Worm (Caenorhabditis elegans) whole organism, L1 larva: ENCODE measurements around the gene irld-42.

Experiments used
- C34B4.2 ChIP-seq: sonication (generic microtip); optimal IDR thresholded peaks from 2 replicates; lab custom pipeline; 2017; ENCODE audit warnings: mild to moderate bottlenecking, missing genetic modification characterization, missing compliant biosample characterization
- aly-2 ChIP-seq: fragments of 150-350 bp; optimal IDR thresholded peaks from 2 replicates; lab custom pipeline; 2014; ENCODE audit warnings: missing biosample characterization, missing genetic modification characterization
- ama-1 ChIP-seq: fragments of 150-350 bp; optimal IDR thresholded peaks from 2 replicates; lab custom pipeline; 2014
- blmp-1 ChIP-seq: fragments of 150-350 bp; optimal IDR thresholded peaks from 2 replicates; lab custom pipeline; 2014; ENCODE audit warnings: missing biosample characterization, missing genetic modification characterization
- ceh-63 ChIP-seq: fragments of 200-800 bp; sonication (Bioruptor generic); optimal IDR thresholded peaks from 2 replicates; lab custom pipeline; 2018; ENCODE audit warnings: mild to moderate bottlenecking, missing genetic modification characterization, missing compliant biosample characterization
- ceh-82 ChIP-seq, 3 experiments: fragments of 150-350 bp in 1 of 3; sonication (generic microtip) in 2 of 3; optimal IDR thresholded peaks; 2 replicates each; lab custom pipeline; 2014 to 2017; ENCODE audit warnings: missing biosample characterization in 3 of 3, missing genetic modification characterization in 3 of 3
- ceh-88 ChIP-seq: fragments of 200-800 bp; sonication (Bioruptor generic); IDR thresholded peaks from 2 replicates; pipeline ENCODE4 v1.3.6; 2022; ENCODE audit warnings: missing genetic modification characterization, missing compliant biosample characterization
- ces-1 ChIP-seq: fragments of 150-350 bp; optimal IDR thresholded peaks from 2 replicates; lab custom pipeline; 2014; ENCODE audit warnings: missing biosample characterization, missing genetic modification reagents, missing genetic modification characterization
- dpl-1 ChIP-seq, 3 experiments: fragments of 150-350 bp in 2 of 3; sonication (generic microtip) in 1 of 3; optimal IDR thresholded peaks; 2 replicates each; lab custom pipeline; 2014 to 2017; ENCODE audit warnings: missing biosample characterization in 3 of 3, missing genetic modification characterization in 3 of 3, missing genetic modification reagents in 3 of 3
- efl-1 ChIP-seq, 4 experiments: fragments of 150-350 bp; optimal IDR thresholded peaks in 3 of 4; peaks in 1 of 4; 1 replicate in 1 of 4; 2 replicates in 3 of 4; lab custom pipeline; 2014; ENCODE audit warnings: missing biosample characterization in 2 of 4, missing genetic modification characterization in 2 of 4, missing genetic modification reagents in 2 of 4
- egl-13 ChIP-seq: sonication (generic microtip); optimal IDR thresholded peaks from 2 replicates; lab custom pipeline; 2016; ENCODE audit warnings: missing genotype, missing genetic modification reagents, missing genetic modification characterization, missing compliant biosample characterization
- elt-3 ChIP-seq, 6 experiments: fragments of 150-350 bp in 1 of 6; sonication (generic microtip); optimal IDR thresholded peaks; 2 replicates each; lab custom pipeline; 2017 to 2018; ENCODE audit warnings: missing biosample characterization in 6 of 6, missing genetic modification characterization in 6 of 6, inconsistent platforms in 1 of 6
- ets-5 ChIP-seq: fragments of 200-800 bp; sonication (Bioruptor generic); IDR thresholded peaks from 2 replicates; pipeline ENCODE4 v1.3.6; 2022; ENCODE audit warnings: missing genetic modification characterization, missing compliant biosample characterization
- fkh-10 ChIP-seq: sonication (generic microtip); optimal IDR thresholded peaks from 2 replicates; lab custom pipeline; 2017; ENCODE audit warnings: missing biosample characterization, missing genetic modification reagents, missing genetic modification characterization
- fkh-8 ChIP-seq: sonication (generic microtip); optimal IDR thresholded peaks from 2 replicates; lab custom pipeline; 2016; ENCODE audit warnings: mild to moderate bottlenecking, missing genetic modification characterization, missing compliant biosample characterization
- hlh-4 ChIP-seq: sonication (generic microtip); optimal IDR thresholded peaks from 2 replicates; lab custom pipeline; 2016; ENCODE audit warnings: mild to moderate bottlenecking, missing genetic modification characterization, missing compliant biosample characterization
- lin-13 ChIP-seq: fragments of 150-350 bp; optimal IDR thresholded peaks from 2 replicates; lab custom pipeline; 2014; ENCODE audit warnings: missing biosample characterization, missing genetic modification reagents, missing genetic modification characterization
- lin-39 ChIP-seq: fragments of 150-350 bp; optimal IDR thresholded peaks from 2 replicates; lab custom pipeline; 2014; ENCODE audit warnings: missing biosample characterization, missing genetic modification reagents, missing genetic modification characterization
- nhr-20 ChIP-seq: sonication (generic microtip); optimal IDR thresholded peaks from 2 replicates; lab custom pipeline; 2016; ENCODE audit warnings: mild to moderate bottlenecking, missing genetic modification characterization, missing compliant biosample characterization
- nhr-237 ChIP-seq: fragments of 150-350 bp; optimal IDR thresholded peaks from 2 replicates; lab custom pipeline; 2014; ENCODE audit warnings: missing biosample characterization, missing genetic modification characterization
- nhr-47 ChIP-seq: sonication (generic microtip); optimal IDR thresholded peaks from 2 replicates; lab custom pipeline; 2016; ENCODE audit warnings: mild to moderate bottlenecking, missing genetic modification characterization, moderate library complexity, missing compliant biosample characterization
- nhr-71 ChIP-seq: sonication (generic microtip); optimal IDR thresholded peaks from 2 replicates; lab custom pipeline; 2016; ENCODE audit warnings: mild to moderate bottlenecking, missing genetic modification characterization, moderate library complexity, missing compliant biosample characterization
- nhr-76 ChIP-seq: sonication (generic microtip); optimal IDR thresholded peaks from 2 replicates; lab custom pipeline; 2017; ENCODE audit warnings: missing biosample characterization, missing genetic modification characterization
- nhr-90 ChIP-seq: sonication (generic microtip); optimal IDR thresholded peaks from 2 replicates; lab custom pipeline; 2016; ENCODE audit warnings: mild to moderate bottlenecking, missing genetic modification characterization, missing compliant biosample characterization; ENCODE audit not compliant: poor library complexity
- pqm-1 ChIP-seq: sonication (generic microtip); optimal IDR thresholded peaks from 3 replicates; lab custom pipeline; 2017; ENCODE audit warnings: missing biosample characterization, missing genetic modification characterization
- snu-23 ChIP-seq: sonication (generic microtip); optimal IDR thresholded peaks from 2 replicates; lab custom pipeline; 2016; ENCODE audit warnings: missing genetic modification characterization, missing compliant biosample characterization
- sox-4 ChIP-seq: sonication (generic microtip); optimal IDR thresholded peaks from 2 replicates; lab custom pipeline; 2016; ENCODE audit warnings: missing genetic modification characterization, missing compliant biosample characterization
- sup-37 ChIP-seq: fragments of 200-800 bp; sonication (Bioruptor generic); optimal IDR thresholded peaks from 2 replicates; lab custom pipeline; 2018; ENCODE audit warnings: mild to moderate bottlenecking, missing genetic modification characterization, missing compliant biosample characterization
- swsn-7 ChIP-seq: sonication (generic microtip); optimal IDR thresholded peaks from 2 replicates; lab custom pipeline; 2016; ENCODE audit warnings: missing genetic modification characterization, missing compliant biosample characterization
- tbx-2 ChIP-seq: sonication (generic microtip); optimal IDR thresholded peaks from 2 replicates; lab custom pipeline; 2016; ENCODE audit warnings: missing genetic modification characterization, missing compliant biosample characterization
- unc-130 ChIP-seq: fragments of 150-350 bp; optimal IDR thresholded peaks from 2 replicates; lab custom pipeline; 2017; ENCODE audit warnings: missing biosample characterization, missing genetic modification characterization, inconsistent platforms
- vab-15 ChIP-seq: sonication (generic microtip); optimal IDR thresholded peaks from 2 replicates; lab custom pipeline; 2017; ENCODE audit warnings: missing genotype, mild to moderate bottlenecking, missing genetic modification characterization, missing compliant biosample characterization
- xbp-1 ChIP-seq: sonication (generic microtip); optimal IDR thresholded peaks from 2 replicates; lab custom pipeline; 2016; ENCODE audit warnings: missing genetic modification characterization, missing compliant biosample characterization
- zag-1 ChIP-seq: fragments of 150-350 bp; optimal IDR thresholded peaks from 2 replicates; lab custom pipeline; 2014; ENCODE audit warnings: missing biosample characterization, missing genetic modification characterization

Gene irld-42

DNA sequence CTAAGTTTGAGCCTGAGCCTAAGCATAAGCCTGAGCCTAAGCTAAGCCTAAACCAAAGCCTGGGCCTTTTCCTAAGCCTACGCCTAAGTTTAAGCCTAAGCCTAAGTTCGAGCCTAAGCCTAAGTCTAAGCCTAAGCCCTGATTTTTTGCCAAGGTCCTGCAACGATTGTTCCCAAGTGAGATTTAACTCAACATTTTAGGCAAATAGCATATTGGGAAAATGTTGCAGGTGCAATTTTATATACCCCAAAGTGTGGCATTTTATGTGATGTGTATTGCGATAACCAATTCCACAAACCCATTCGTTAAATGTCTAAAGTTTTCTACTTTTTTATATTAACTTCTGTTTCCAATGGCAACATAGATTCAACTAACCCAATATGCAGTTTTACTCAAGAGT is 6.0 kb upstream of the irld-42 start, which contains the start of gene irld-40:
TSS of gene irld-40 (plus strand) at position 301 of the 400 bp plus-strand sequence.
- TF ChIP-seq swsn-7 (tag; lab: Kevin White, UChicago) (no peak), xbp-1 (tag; lab: Kevin White, UChicago) (no peak), blmp-1 (tag; lab: Kevin White, UChicago) (no peak), fkh-8 (tag; lab: Kevin White, UChicago) (no peak), ceh-82 (tag; optimal IDR thresholded peaks at IDR 0.05; lab: Kevin White, UChicago) (no peak), nhr-47 (tag; lab: Kevin White, UChicago) (no peak), elt-3 (tag; optimal IDR thresholded peaks at IDR 0.05; lab: Kevin White, UChicago) (no peak), egl-13 (tag; lab: Kevin White, UChicago) (no peak), ces-1 (no peak), tbx-2 (tag; lab: Kevin White, UChicago) (no peak), hlh-4 (tag; lab: Kevin White, UChicago) (no peak), snu-23 (GFP tag; lab: Kevin White, UChicago) (no peak), nhr-71 (tag; lab: Kevin White, UChicago) (no peak), dpl-1 (GFP tag; optimal IDR thresholded peaks at IDR 0.05; lab: Kevin White, UChicago) (no peak)

DNA sequence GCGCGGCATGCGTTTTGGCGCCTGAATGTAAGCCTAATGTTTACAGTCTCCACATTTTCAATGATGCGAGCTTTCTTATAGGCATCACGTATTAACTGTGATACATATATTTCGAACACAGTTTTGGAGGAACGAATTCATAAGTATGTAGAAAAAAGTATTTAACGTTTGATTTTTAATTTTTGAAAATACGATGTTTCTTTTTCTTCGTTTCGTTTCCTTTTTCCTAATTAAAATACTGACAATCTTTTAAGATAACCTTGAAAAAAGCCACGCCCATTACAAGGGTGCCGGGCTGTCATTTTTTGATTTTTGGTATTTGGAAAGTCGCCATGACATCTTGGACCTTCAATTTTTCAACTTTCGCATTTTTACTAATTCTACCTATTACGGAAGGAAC is 3.4 kb upstream of the irld-42 start, which contains the start of gene K04F1.9:
TSS of gene K04F1.9 (plus strand) at position 301 of the 400 bp plus-strand sequence.
- TF ChIP-seq nhr-76 (tag; lab: Kevin White, UChicago), result no peak
- no peak for TF ChIP-seq hlh-4 (tag; lab: Kevin White, UChicago)
- no peak for TF ChIP-seq fkh-8 (tag; lab: Kevin White, UChicago)
- TF ChIP-seq efl-1 (optimal IDR thresholded peaks at IDR 0.05; lab: Kevin White, UChicago), result no peak
- TF ChIP-seq efl-1 (GFP tag; optimal IDR thresholded peaks at IDR 0.05 in 1 of 2; lab: Kevin White, UChicago), result no peak
- no peak for TF ChIP-seq nhr-20 (tag; lab: Kevin White, UChicago)
- TF ChIP-seq sox-4 (tag; lab: Kevin White, UChicago), result no peak
- no peak for TF ChIP-seq unc-130 (tag; lab: Kevin White, UChicago)
- TF ChIP-seq vab-15 (tag; lab: Kevin White, UChicago), result no peak
- TF ChIP-seq ceh-88 (GFP tag; lab: Robert Waterston, UW), result no peak
- no peak for TF ChIP-seq sup-37
- no peak for TF ChIP-seq ceh-82 (tag; optimal IDR thresholded peaks at IDR 0.05; lab: Kevin White, UChicago)

DNA sequence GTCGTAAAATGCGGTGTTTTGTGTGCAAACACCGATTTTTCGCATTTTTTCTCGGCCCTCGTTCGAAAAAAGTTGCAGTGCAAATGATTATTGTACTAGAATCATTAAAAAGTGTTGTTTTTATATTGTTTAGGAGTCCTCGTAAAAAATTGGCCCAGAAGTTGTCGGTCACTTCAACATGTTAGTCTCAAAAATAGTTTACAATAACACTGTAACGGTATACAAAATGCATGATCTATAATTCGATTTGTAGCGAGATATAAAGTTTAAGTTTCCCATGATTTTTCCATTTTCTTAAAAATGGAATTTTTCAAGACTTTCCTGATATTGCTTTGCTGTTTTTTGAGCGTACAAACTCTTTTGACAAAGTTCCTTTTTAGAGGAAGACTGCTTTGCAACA is 1.4 kb upstream of the irld-42 start, which contains the start of gene K04F1.8:
TSS of gene K04F1.8 (plus strand) at position 301 of the 400 bp plus-strand sequence.
- TF ChIP-seq ceh-82 (tag; optimal IDR thresholded peaks at IDR 0.05; lab: Kevin White, UChicago) (no peak), ceh-63 (GFP tag; lab: Kevin White, UChicago) (no peak), aly-2 (tag; lab: Kevin White, UChicago) (no peak), nhr-90 (tag; lab: Kevin White, UChicago) (no peak), nhr-237 (tag; lab: Kevin White, UChicago) (no peak), lin-13 (no peak), vab-15 (tag; lab: Kevin White, UChicago) (no peak), lin-39 (no peak), sox-4 (tag; lab: Kevin White, UChicago) (no peak), C34B4.2 (tag; lab: Kevin White, UChicago) (no peak), swsn-7 (tag; lab: Kevin White, UChicago) (no peak), ama-1 (lab: Kevin White, UChicago) (no peak)
- TF ChIP-seq, all 84 proteins: peak for 0

DNA sequence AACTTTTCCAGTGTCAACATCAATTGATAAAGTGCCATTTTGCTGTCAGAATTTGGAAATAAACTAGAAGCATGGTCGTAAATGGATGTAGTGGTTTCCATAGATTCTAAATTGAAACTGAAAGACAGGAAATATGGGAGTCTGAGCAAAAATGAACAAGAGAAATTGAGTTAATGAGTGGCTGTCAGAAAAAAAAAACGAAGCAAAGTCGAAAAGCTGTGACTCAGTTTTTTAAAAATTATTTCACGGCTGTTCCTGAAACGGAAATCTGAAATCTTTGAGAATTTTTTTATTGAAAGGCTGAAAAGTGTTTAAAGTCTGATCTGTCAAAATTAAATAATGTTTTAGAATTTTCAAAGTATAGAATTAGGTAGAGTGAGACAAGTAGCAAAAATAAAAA is 9.9 kb downstream of the irld-42 start, which contains the start of gene srw-98:
TSS of gene srw-98 (minus strand) at position 101 of the 400 bp plus-strand sequence.
- TF ChIP-seq dpl-1 (GFP tag; optimal IDR thresholded peaks at IDR 0.05; lab: Kevin White, UChicago) (no peak), ets-5 (no peak), zag-1 (no peak), egl-13 (tag; lab: Kevin White, UChicago) (no peak)

DNA sequence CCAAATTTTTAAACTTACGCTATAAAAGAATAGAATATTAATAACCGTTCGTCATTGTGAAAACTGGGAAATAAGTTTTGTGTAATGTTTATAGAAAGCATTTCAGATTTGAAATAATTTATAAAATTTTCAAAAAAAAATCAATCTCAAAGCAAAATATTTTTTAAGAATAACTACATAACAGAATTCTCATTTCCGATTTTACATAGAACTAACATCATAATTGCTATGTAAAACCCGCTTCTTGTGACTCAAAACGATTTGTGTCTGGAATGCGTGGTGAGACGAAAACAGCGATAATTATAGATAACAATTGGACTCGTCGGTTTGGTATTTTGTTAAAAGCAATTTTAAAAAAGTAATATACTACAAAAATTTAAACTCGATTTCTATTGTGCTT is 12.5 kb downstream of the irld-42 start, which contains the start of gene srw-91:
TSS of gene srw-91 (minus strand) at position 101 of the 400 bp plus-strand sequence.
- TF ChIP-seq fkh-10 (GFP tag; lab: Kevin White, UChicago) (no peak), pqm-1 (no peak), xbp-1 (tag; lab: Kevin White, UChicago) (no peak)
